Worm (Caenorhabditis elegans): ENCODE results near the gene clhm-1.

clhm-1 gene

ce11 chrII:6870803-6871202 is at the start of gene clhm-1:
Gene clhm-1 (minus strand): TSS chrII:6871009.
- TF ChIP-seq hlh-1 (tag; optimal IDR thresholded peaks at IDR 0.05), result peak; percentile 62
- no peak for TF ChIP-seq ceh-83 (GFP tag; optimal IDR thresholded peaks at IDR 0.05)

ce11 chrII:6919363-6919851 is 48.6 kb upstream of the clhm-1 start, which contains the start of gene B0252.1:
Gene B0252.1 (plus strand): TSS chrII:6919680.
- TF ChIP-seq ceh-43 (GFP tag; optimal IDR thresholded peaks at IDR 0.05) (no peak), nhr-2 (tag; optimal IDR thresholded peaks at IDR 0.05) (no peak), pha-4 (tag; optimal IDR thresholded peaks at IDR 0.05) (no peak), ceh-39 (tag; optimal IDR thresholded peaks at IDR 0.05) (no peak), nhr-12 (tag; optimal IDR thresholded peaks at IDR 0.05) (no peak), zip-8 (tag; optimal IDR thresholded peaks at IDR 0.05) (no peak), lin-13 (tag; optimal IDR thresholded peaks at IDR 0.05) (no peak), ztf-11 (tag; optimal IDR thresholded peaks at IDR 0.05) (no peak)

- TF ChIP-seq ceh-43 (GFP tag; optimal IDR thresholded peaks at IDR 0.05) (no peak), ztf-11 (tag; optimal IDR thresholded peaks at IDR 0.05) (no peak), ces-1 (GFP tag; optimal IDR thresholded peaks at IDR 0.05) (no peak), zip-8 (tag; optimal IDR thresholded peaks at IDR 0.05) (no peak), bed-3 (GFP tag; optimal IDR thresholded peaks at IDR 0.05) (no peak), sptf-1 (tag; optimal IDR thresholded peaks at IDR 0.05) (no peak), unc-120 (tag; optimal IDR thresholded peaks at IDR 0.05; ENCODE audit: poor library complexity, severe bottlenecking) (no peak), elt-1 (tag; optimal IDR thresholded peaks at IDR 0.05; ENCODE audit: borderline replicate concordance, insufficient read depth) (no peak), blmp-1 (tag; optimal IDR thresholded peaks at IDR 0.05) (no peak), nhr-76 (tag; optimal IDR thresholded peaks at IDR 0.05) (no peak), sem-2 (GFP tag; optimal IDR thresholded peaks at IDR 0.05) (no peak), unc-39 (tag; optimal IDR thresholded peaks at IDR 0.05) (no peak), nhr-237 (tag; optimal IDR thresholded peaks at IDR 0.05) (no peak)
These were observed 48.1 kb upstream of the clhm-1 start, which contains the start of gene B0252.5 for ce11 chrII:6918862-6919261. Gene B0252.5 (minus strand): TSS chrII:6918878.

- no peak for TF ChIP-seq mab-5 (tag; optimal IDR thresholded peaks at IDR 0.05)
- no peak for TF ChIP-seq hlh-1 (tag; optimal IDR thresholded peaks at IDR 0.05)
- TF ChIP-seq ceh-83 (GFP tag; optimal IDR thresholded peaks at IDR 0.05), result no peak
- TF ChIP-seq elt-3 (tag; optimal IDR thresholded peaks at IDR 0.05), result no peak
- TF ChIP-seq bed-3 (GFP tag; optimal IDR thresholded peaks at IDR 0.05), result no peak
- TF ChIP-seq nhr-12 (tag; optimal IDR thresholded peaks at IDR 0.05), result no peak
- TF ChIP-seq pha-4 (tag; optimal IDR thresholded peaks at IDR 0.05), result no peak
These were observed 46.9 kb upstream of the clhm-1 start, which contains the start of gene B0252.11 for ce11 chrII:6917710-6918109. Gene B0252.11 (minus strand): TSS chrII:6917810.

ce11 chrII:6915875-6916274 is 45.1 kb upstream of the clhm-1 start, which contains the start of gene B0252.8:
Gene B0252.8 (plus strand): TSS chrII:6916166.
- TF ChIP-seq elt-3 (tag; optimal IDR thresholded peaks at IDR 0.05) (no peak), unc-62 (GFP tag; optimal IDR thresholded peaks at IDR 0.05) (no peak), nhr-28 (tag; optimal IDR thresholded peaks at IDR 0.05) (no peak), ces-1 (GFP tag; optimal IDR thresholded peaks at IDR 0.05) (peak; percentile 13), nhr-2 (tag; optimal IDR thresholded peaks at IDR 0.05) (no peak)

ce11 chrII:6913309-6913708 is 42.5 kb upstream of the clhm-1 start, which contains the start of gene cyn-10:
Gene cyn-10 (minus strand): TSS chrII:6913365.
- TF ChIP-seq pha-4 (tag; optimal IDR thresholded peaks at IDR 0.05), result no peak
- no peak for TF ChIP-seq drap-1 (GFP tag; optimal IDR thresholded peaks at IDR 0.05)
- peak; percentile 13 for TF ChIP-seq mep-1 (tag; optimal IDR thresholded peaks at IDR 0.05)
- TF ChIP-seq nhr-2 (tag; optimal IDR thresholded peaks at IDR 0.05), result no peak
- no peak for TF ChIP-seq mls-2 (tag; optimal IDR thresholded peaks at IDR 0.05)
- no peak for TF ChIP-seq ceh-39 (tag; optimal IDR thresholded peaks at IDR 0.05)
- peak; percentile 30 for TF ChIP-seq lin-32 (GFP tag; optimal IDR thresholded peaks at IDR 0.05)
- peak; percentile 37 for TF ChIP-seq ces-1 (GFP tag; optimal IDR thresholded peaks at IDR 0.05)
- peak; percentile 62 for TF ChIP-seq cnd-1 (tag; optimal IDR thresholded peaks at IDR 0.05)
- no peak for TF ChIP-seq lsy-2 (tag; optimal IDR thresholded peaks at IDR 0.05)

All from whole organism, mixed stage, embryonic.